Worm (Caenorhabditis elegans): ENCODE measurements around the gene skat-1.

skat-1 gene

DNA sequence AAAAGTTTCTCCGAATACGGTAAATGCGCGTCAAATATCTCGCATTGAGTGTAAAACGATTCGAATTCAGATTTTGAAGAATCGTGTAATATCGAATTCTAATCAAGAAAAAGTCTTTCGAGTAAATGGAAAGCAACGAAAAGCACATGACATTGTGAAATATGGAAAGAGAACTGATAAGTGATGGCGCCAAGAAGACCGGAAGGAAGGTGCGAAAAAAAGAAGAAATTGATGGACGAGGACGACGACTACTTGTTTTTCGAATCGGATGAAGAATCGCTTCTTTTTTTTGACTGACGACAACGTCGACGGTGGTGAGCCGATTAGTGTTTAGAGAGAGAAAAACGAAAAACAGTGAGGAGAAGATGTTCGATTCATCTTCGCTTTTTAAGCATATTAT is 10.6 kb downstream of the skat-1 start:
- TF ChIP-seq sma-3 (GFP tag; optimal IDR thresholded peaks at IDR 0.05) (peak; percentile 47), gmeb-1 (tag; optimal IDR thresholded peaks at IDR 0.05) (peak; percentile 5), unc-55 (GFP tag; optimal IDR thresholded peaks at IDR 0.05) (no peak), sma-9 (GFP tag; optimal IDR thresholded peaks at IDR 0.05) (peak; percentile 63), sma-9 (tag; optimal IDR thresholded peaks at IDR 0.05) (no peak), nhr-21 (tag; optimal IDR thresholded peaks at IDR 0.05) (peak; percentile 41), fos-1 (tag; optimal IDR thresholded peaks at IDR 0.05) (peak; percentile 68)

DNA sequence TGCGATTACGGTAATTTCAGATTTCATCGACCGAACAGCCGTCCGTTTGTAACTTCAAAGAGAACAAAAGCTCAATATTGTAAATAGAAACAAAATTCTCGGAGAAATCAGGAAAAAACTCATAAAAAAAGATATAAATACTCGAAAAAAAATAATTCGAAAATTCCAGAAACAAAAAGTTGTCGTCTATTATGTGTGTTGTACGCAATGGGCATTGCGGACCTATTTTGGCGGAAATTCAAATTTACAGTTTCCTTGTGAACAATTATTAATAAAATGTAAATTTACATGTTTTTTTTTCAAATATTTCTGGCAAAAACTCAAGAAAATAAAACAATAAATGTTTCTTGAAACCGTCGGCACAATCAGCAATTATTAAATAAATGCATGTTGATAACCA is 11.1 kb downstream of the skat-1 start:
- TF ChIP-seq nhr-25 (tag; optimal IDR thresholded peaks at IDR 0.05) (no peak), elt-1 (tag; optimal IDR thresholded peaks at IDR 0.05) (no peak), ztf-1 (GFP tag; conservative IDR thresholded peaks at IDR 0.05) (no peak), lsy-2 (tag; optimal IDR thresholded peaks at IDR 0.05) (no peak), nhr-77 (tag; optimal IDR thresholded peaks at IDR 0.05) (no peak), sem-4 (tag; optimal IDR thresholded peaks at IDR 0.05) (no peak), F13H6.1 (tag; optimal IDR thresholded peaks at IDR 0.05) (no peak), alr-1 (tag; optimal IDR thresholded peaks at IDR 0.05) (no peak), unc-62 (GFP tag; optimal IDR thresholded peaks at IDR 0.05) (no peak)

ce11 chrIII:8984960-8985359 is 11.6 kb downstream of the skat-1 start:
- no peak for TF ChIP-seq mbf-1 (tag; optimal IDR thresholded peaks at IDR 0.05)
- peak; percentile 69 for TF ChIP-seq zag-1 (tag; optimal IDR thresholded peaks at IDR 0.05)
- no peak for TF ChIP-seq alr-1 (tag; optimal IDR thresholded peaks at IDR 0.05)
- peak; percentile 90 for TF ChIP-seq nhr-129 (tag; optimal IDR thresholded peaks at IDR 0.05)
- TF ChIP-seq ama-1 (optimal IDR thresholded peaks at IDR 0.05), result no peak
- no peak for TF ChIP-seq skn-1 (tag; optimal IDR thresholded peaks at IDR 0.05)
- peak; percentile 90 for TF ChIP-seq F13H6.1 (tag; optimal IDR thresholded peaks at IDR 0.05)
- TF ChIP-seq unc-55 (GFP tag; optimal IDR thresholded peaks at IDR 0.05), result peak; percentile 87
- peak; percentile 59 for TF ChIP-seq egl-27 (tag; optimal IDR thresholded peaks at IDR 0.05)
- no peak for TF ChIP-seq blmp-1 (tag; optimal IDR thresholded peaks at IDR 0.05; ENCODE audit: insufficient read depth)
- TF ChIP-seq sem-4 (tag; optimal IDR thresholded peaks at IDR 0.05), result peak; percentile 61
- no peak for TF ChIP-seq nhr-23 (tag; optimal IDR thresholded peaks at IDR 0.05)
- TF ChIP-seq unc-62 (GFP tag; optimal IDR thresholded peaks at IDR 0.05), result no peak
- TF ChIP-seq C34F6.9 (tag; optimal IDR thresholded peaks at IDR 0.05), result peak; percentile 85
- TF ChIP-seq nhr-25 (tag; optimal IDR thresholded peaks at IDR 0.05), result peak; percentile 38
- peak; percentile 36 for TF ChIP-seq lin-11 (tag; optimal IDR thresholded peaks at IDR 0.05)
- peak; percentile 83 for TF ChIP-seq sma-9 (GFP tag; optimal IDR thresholded peaks at IDR 0.05)
- no peak for TF ChIP-seq sma-9 (tag; optimal IDR thresholded peaks at IDR 0.05)
- TF ChIP-seq ztf-4 (tag; optimal IDR thresholded peaks at IDR 0.05), result peak; percentile 82
- TF ChIP-seq nhr-10 (tag; optimal IDR thresholded peaks at IDR 0.05), result no peak
- no peak for TF ChIP-seq unc-39 (tag; optimal IDR thresholded peaks at IDR 0.05)
- peak; percentile 46 for TF ChIP-seq lin-13 (GFP tag; optimal IDR thresholded peaks at IDR 0.05)
- peak; percentile 63 for TF ChIP-seq nhr-6 (tag; optimal IDR thresholded peaks at IDR 0.05)
- peak; percentile 77 for TF ChIP-seq crh-2 (tag; optimal IDR thresholded peaks at IDR 0.05)
- peak; percentile 4 for TF ChIP-seq sma-3 (GFP tag; optimal IDR thresholded peaks at IDR 0.05)
- TF ChIP-seq lsy-2 (tag; optimal IDR thresholded peaks at IDR 0.05), result peak in 1 of 2 experiments; percentile 78
- TF ChIP-seq mab-5 (tag; optimal IDR thresholded peaks at IDR 0.05), result peak; percentile 21
- peak; percentile 40 for TF ChIP-seq fos-1 (tag; optimal IDR thresholded peaks at IDR 0.05)
- TF ChIP-seq mdl-1 (tag; optimal IDR thresholded peaks at IDR 0.05), result peak in 1 of 2 experiments; percentile 37

DNA sequence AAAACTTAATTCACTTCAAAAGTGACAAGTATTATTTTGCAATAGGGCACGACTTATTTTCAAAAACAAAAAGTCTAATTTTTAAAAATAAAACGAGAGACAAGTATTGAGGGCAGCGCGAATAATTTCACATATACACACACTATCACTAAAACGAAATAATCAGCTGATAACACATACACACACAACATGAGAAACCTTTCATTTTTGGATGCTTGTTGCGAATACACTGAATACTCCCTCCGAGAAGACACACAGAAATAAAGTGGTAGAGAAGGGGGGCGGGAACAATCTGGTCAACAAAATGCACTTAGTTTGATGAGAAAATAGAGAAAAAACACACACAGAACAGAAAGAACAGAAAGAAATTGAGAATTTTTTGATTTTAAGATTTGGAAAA is 12.2 kb downstream of the skat-1 start:
- no peak for TF ChIP-seq ztf-1 (GFP tag; conservative IDR thresholded peaks at IDR 0.05)
- peak; percentile 27 for TF ChIP-seq fos-1 (tag; optimal IDR thresholded peaks at IDR 0.05)
- TF ChIP-seq lin-39 (tag; optimal IDR thresholded peaks at IDR 0.05), result no peak
- no peak for TF ChIP-seq F13H6.1 (tag; optimal IDR thresholded peaks at IDR 0.05)
- TF ChIP-seq ama-1 (optimal IDR thresholded peaks at IDR 0.05), result peak; percentile 10

DNA sequence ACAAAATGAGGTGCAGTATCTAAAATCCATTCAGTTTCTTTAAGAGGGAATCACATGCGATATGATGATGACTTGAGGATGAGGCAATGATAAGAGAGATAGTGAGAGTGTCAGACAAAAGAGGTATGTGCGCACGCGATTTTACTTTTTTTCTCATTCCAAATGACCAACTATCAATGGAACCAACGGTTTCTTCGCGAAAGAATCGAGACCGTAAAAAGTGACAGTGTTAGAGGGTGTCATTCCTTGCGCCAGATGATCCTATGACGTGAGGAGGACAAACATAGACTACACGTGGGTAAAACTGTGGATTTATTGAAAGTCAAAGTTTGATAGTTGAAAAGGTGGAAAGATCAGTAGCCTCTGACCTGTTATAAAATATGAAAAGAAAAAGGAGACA is 12.8 kb downstream of the skat-1 start:
- no peak for TF ChIP-seq nhr-237 (tag; optimal IDR thresholded peaks at IDR 0.05)
- peak; percentile 28 for TF ChIP-seq fos-1 (tag; optimal IDR thresholded peaks at IDR 0.05)
- TF ChIP-seq nhr-21 (tag; optimal IDR thresholded peaks at IDR 0.05), result peak; percentile 62
- TF ChIP-seq lin-13 (GFP tag; optimal IDR thresholded peaks at IDR 0.05), result no peak
- TF ChIP-seq dmd-4 (tag; optimal IDR thresholded peaks at IDR 0.05), result no peak
- no peak for TF ChIP-seq mab-5 (tag; optimal IDR thresholded peaks at IDR 0.05)
- TF ChIP-seq mdl-1 (tag; optimal IDR thresholded peaks at IDR 0.05), result peak in 1 of 2 experiments; percentile 39
- TF ChIP-seq ztf-1 (GFP tag; conservative IDR thresholded peaks at IDR 0.05), result no peak
- no peak for TF ChIP-seq peb-1 (tag; optimal IDR thresholded peaks at IDR 0.05)
- TF ChIP-seq sma-9 (GFP tag; optimal IDR thresholded peaks at IDR 0.05), result peak; percentile 70
- no peak for TF ChIP-seq sma-9 (tag; optimal IDR thresholded peaks at IDR 0.05)
- no peak for TF ChIP-seq zag-1 (tag; optimal IDR thresholded peaks at IDR 0.05)
- TF ChIP-seq nhr-25 (tag; optimal IDR thresholded peaks at IDR 0.05), result peak; percentile 22
- TF ChIP-seq F13H6.1 (tag; optimal IDR thresholded peaks at IDR 0.05), result no peak
- TF ChIP-seq nhr-129 (tag; optimal IDR thresholded peaks at IDR 0.05), result peak; percentile 78
- TF ChIP-seq blmp-1 (tag; optimal IDR thresholded peaks at IDR 0.05; ENCODE audit: insufficient read depth), result peak; percentile 80
- TF ChIP-seq gmeb-1 (tag; optimal IDR thresholded peaks at IDR 0.05), result no peak
- TF ChIP-seq lsy-2 (tag; optimal IDR thresholded peaks at IDR 0.05), result no peak
- no peak for TF ChIP-seq nhr-23 (tag; optimal IDR thresholded peaks at IDR 0.05)
